Worm (Caenorhabditis elegans) whole organism, midembryonic: Measurements from ENCODE around the gene rbg-1.

ENCODE experiments used
- T22C8.4 ChIP-seq: fragments of 200-800 bp; sonication (Bioruptor generic); IDR thresholded peaks from 2 replicates; pipeline ENCODE4 v1.3.6; 2022; ENCODE audit warnings: missing genetic modification characterization, missing compliant biosample characterization
- cog-1 ChIP-seq: sonication (generic microtip); optimal IDR thresholded peaks from 2 replicates; lab custom pipeline; 2016; ENCODE audit warnings: missing genetic modification characterization, missing compliant biosample characterization
- flt-1 ChIP-seq: fragments of 200-800 bp; sonication (Bioruptor generic); IDR thresholded peaks from 2 replicates; pipeline ENCODE4 v1.3.6; 2022; ENCODE audit warnings: missing genetic modification characterization, missing compliant biosample characterization
- klf-2 ChIP-seq: fragments of 200-800 bp; sonication (Bioruptor generic); conservative IDR thresholded peaks from 2 replicates; pipeline ENCODE4 v1.3.6; 2022; ENCODE audit warnings: missing genetic modification reagents, missing genetic modification characterization, missing compliant biosample characterization
- med-1 ChIP-seq: sonication (generic microtip); optimal IDR thresholded peaks from 2 replicates; lab custom pipeline; 2017; ENCODE audit warnings: missing genetic modification characterization, mild to moderate bottlenecking, missing compliant biosample characterization, antibody characterized with exemption, missing genetic modification reagents; ENCODE audit not compliant: insufficient read depth
- ref-1 ChIP-seq: fragments of 200-800 bp; sonication (Bioruptor generic); conservative IDR thresholded peaks from 2 replicates; pipeline ENCODE4 v1.3.6; 2022; ENCODE audit warnings: missing genetic modification reagents, missing genetic modification characterization, missing compliant biosample characterization
- tab-1 ChIP-seq: fragments of 200-800 bp; sonication (Bioruptor generic); IDR thresholded peaks from 2 replicates; pipeline ENCODE4 v1.3.6; 2022; ENCODE audit warnings: missing genetic modification characterization, missing compliant biosample characterization
- ztf-23 ChIP-seq: fragments of 200-800 bp; sonication (Bioruptor generic); IDR thresholded peaks from 2 replicates; pipeline ENCODE4 v1.3.6; 2022; ENCODE audit warnings: missing genetic modification reagents, missing genetic modification characterization, missing compliant biosample characterization
- ztf-29 ChIP-seq: fragments of 200-800 bp; sonication (Bioruptor generic); IDR thresholded peaks from 2 replicates; pipeline ENCODE4 v1.3.6; 2022; ENCODE audit warnings: missing genetic modification reagents, missing genetic modification characterization, missing compliant biosample characterization

rbg-1 gene

DNA sequence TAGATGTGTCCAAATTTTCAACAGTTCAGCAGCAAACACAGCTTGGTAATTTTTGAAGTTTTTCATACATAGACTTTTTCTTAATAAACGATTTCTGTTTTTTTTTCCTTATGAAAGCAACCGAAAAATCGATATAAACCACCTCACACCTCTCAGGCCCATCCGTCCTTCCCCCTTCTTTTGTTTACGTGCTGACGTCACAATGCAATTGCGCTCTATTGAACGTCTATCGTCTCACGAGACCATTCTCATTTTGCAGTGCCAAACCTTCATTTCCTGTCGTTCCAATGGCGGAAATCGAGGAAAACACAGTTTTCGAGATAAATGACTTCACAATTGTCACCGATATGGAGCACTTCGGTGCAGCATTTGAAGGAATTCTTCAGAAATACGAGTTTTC is at the start of gene rbg-1:
rbg-1 (plus strand) TSS at position 260 of the 400 bp plus-strand sequence.
- TF ChIP-seq cog-1 (tag; lab: Kevin White, UChicago) (no peak), ztf-23 (GFP tag; lab: Robert Waterston, UW) (no peak), T22C8.4 (GFP tag; lab: Robert Waterston, UW) (peak; percentile 75), ref-1 (GFP tag; lab: Robert Waterston, UW) (no peak), flt-1 (peak; percentile 25; the same call in 1 of the 2 replicates), ztf-29 (no peak), klf-2 (GFP tag; lab: Robert Waterston, UW) (no peak), med-1 (no peak), tab-1 (GFP tag; lab: Robert Waterston, UW) (no peak)

DNA sequence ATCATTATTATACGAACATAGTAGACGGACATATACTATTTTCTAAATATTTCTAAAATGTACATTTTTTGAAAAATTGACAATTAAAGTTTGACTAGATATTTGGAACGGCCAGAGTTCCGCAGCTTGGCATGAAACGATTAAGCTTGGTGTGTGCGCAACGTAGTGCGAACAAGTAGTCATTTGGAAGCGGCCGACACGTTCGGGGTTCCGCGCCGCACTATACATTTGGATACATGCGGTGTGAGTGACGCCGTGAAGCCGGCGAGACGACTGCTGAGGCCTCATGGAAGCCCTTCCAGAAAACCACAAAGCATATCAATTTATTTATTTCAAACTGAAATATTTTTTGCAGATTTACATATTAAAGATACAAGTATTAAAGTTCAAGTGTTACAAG is 45.1 kb upstream of the rbg-1 start:
- TF ChIP-seq cog-1 (tag; lab: Kevin White, UChicago) (no peak), med-1 (no peak), tab-1 (GFP tag; lab: Robert Waterston, UW) (no peak), T22C8.4 (GFP tag; lab: Robert Waterston, UW) (no peak), flt-1 (no peak), ztf-23 (GFP tag; lab: Robert Waterston, UW) (no peak), ztf-29 (no peak), ref-1 (GFP tag; lab: Robert Waterston, UW) (no peak), klf-2 (GFP tag; lab: Robert Waterston, UW) (no peak)

DNA sequence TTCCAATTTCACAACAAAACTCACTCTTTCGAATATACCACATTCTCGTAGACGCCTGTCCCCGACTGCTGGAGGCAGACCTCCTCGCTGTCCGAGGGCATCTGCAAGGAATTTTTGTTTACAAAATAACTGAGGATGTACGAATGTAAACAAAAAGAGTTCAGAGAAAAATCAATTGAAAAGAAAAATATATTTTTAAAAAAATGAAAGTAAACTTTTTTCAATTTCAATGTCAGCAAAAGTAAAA is 37.2 kb upstream of the rbg-1 start, which contains the start of gene mrp-5:
mrp-5 (minus strand) TSS at position 101 of the 247 bp plus-strand sequence.
- TF ChIP-seq ref-1 (GFP tag; lab: Robert Waterston, UW) (no peak), tab-1 (GFP tag; lab: Robert Waterston, UW) (no peak), med-1 (no peak), cog-1 (tag; lab: Kevin White, UChicago) (no peak), flt-1 (no peak), ztf-29 (no peak), ztf-23 (GFP tag; lab: Robert Waterston, UW) (no peak)

DNA sequence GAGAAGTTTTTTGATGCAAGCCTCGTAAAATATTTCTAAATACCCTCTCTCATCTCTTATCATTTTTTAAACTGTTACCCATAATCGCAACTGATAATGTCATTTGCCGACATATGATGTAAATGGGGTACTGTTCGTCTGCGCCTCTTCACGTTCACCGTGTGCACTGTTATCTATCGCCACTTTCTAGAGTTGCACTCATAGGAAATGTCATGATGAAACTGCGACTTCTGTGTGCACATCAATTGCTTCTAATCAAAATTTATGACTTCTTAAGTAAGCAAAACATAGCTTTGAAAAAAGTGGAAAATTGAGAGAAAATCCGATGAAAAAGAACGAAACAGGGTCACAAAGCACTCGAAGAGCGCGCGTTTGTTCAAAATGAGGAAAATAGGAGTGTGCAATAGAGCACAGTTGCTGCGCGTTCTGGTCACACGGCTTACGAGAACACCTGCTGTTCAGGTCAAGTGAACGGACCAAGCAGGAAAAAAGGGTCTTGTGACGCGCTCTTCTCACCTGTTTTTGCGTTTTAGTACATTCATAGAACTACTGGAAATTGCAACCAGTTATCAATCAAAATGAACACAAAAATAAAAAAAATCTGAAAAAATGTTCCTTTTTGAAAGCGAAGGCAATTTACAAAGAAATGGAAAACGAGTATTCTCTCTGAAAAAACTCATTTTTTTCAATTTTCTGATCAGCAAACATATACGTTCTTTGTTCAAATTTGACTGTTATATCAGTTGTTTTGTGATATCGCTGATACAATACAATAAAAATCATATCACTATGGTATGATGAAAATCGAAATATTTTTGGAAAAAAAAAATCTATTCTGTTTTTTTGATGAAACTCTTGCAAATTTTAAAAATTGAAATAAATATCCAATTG is 36.6 kb upstream of the rbg-1 start:
- TF ChIP-seq klf-2 (GFP tag; lab: Robert Waterston, UW) (no peak), med-1 (no peak), ztf-29 (0 out of 2 replicates have a peak, but pooled peaks have one; percentile 12), cog-1 (tag; lab: Kevin White, UChicago) (no peak), T22C8.4 (GFP tag; lab: Robert Waterston, UW) (no peak), ref-1 (GFP tag; lab: Robert Waterston, UW) (no peak)

DNA sequence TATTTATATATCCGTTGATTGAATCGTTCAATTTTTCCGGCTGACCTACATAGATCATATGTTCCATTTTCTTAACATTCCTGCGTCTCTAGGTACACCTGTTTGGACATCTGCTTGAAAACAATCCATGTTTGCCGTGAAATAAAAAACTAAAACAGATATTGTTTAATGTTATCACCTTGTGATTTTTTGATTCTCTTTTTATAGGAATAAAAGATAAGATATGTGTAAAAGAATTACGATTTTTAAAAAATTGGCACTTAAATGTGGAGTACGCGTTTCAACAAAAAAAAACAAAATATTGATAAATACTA is 36.0 kb upstream of the rbg-1 start:
- TF ChIP-seq ztf-23 (GFP tag; lab: Robert Waterston, UW) (no peak), med-1 (no peak), flt-1 (no peak), T22C8.4 (GFP tag; lab: Robert Waterston, UW) (no peak), klf-2 (GFP tag; lab: Robert Waterston, UW) (no peak), cog-1 (tag; lab: Kevin White, UChicago) (no peak)

DNA sequence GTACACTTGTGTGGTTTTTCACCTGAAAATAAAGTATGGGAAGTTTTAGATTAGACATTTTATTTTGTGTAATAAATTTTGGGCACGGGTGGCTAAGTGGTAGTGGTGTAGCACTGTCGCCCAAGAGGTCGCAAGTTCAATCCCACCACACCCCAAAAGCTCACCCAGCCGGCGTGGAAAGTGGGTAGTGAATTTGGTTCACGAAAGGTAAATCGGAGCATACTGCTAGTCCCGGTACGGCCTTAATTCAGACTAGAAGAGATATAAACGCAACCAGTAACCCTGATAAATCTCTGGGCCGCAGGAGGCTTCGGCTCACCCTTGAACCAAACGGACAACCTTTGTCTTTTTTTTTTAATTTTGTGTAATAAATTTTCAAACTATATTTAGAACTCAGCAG is 31.5 kb upstream of the rbg-1 start:
- TF ChIP-seq med-1: no peak
- TF ChIP-seq ztf-29: no peak
- no peak for TF ChIP-seq cog-1 (tag; lab: Kevin White, UChicago)
- no peak for TF ChIP-seq flt-1
- no peak for TF ChIP-seq tab-1 (GFP tag; lab: Robert Waterston, UW)
- TF ChIP-seq ref-1 (GFP tag; lab: Robert Waterston, UW): no peak
- TF ChIP-seq klf-2 (GFP tag; lab: Robert Waterston, UW): no peak
- TF ChIP-seq ztf-23 (GFP tag; lab: Robert Waterston, UW): no peak
- no peak for TF ChIP-seq T22C8.4 (GFP tag; lab: Robert Waterston, UW)

DNA sequence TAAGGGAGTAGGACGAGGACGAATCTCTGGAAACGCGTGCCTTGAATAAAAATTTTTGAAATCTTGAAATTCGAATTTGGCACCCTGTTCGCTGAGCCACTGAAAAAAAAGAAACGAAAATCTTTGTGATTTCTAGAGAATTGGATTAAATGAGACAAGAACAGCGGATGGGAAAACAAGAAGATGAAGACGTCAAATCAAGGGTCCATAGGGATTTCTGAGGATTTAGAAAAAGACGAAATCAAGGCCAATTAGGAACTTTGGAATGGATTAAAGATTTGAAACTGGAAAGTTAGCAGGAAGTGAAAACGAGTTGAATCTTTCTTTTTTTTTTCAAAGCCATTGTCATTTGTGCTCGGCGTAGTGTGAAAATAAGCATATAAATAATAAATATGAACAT is 28.8 kb upstream of the rbg-1 start, which contains the start of gene pag-3:
pag-3 (minus strand) TSS at position 101 of the 400 bp plus-strand sequence.
- TF ChIP-seq med-1 (no peak), ztf-23 (GFP tag; lab: Robert Waterston, UW) (no peak), tab-1 (GFP tag; lab: Robert Waterston, UW) (no peak), ref-1 (GFP tag; lab: Robert Waterston, UW) (no peak), flt-1 (no peak), klf-2 (GFP tag; lab: Robert Waterston, UW) (no peak), T22C8.4 (GFP tag; lab: Robert Waterston, UW) (no peak), ztf-29 (no peak), cog-1 (tag; lab: Kevin White, UChicago) (no peak)

DNA sequence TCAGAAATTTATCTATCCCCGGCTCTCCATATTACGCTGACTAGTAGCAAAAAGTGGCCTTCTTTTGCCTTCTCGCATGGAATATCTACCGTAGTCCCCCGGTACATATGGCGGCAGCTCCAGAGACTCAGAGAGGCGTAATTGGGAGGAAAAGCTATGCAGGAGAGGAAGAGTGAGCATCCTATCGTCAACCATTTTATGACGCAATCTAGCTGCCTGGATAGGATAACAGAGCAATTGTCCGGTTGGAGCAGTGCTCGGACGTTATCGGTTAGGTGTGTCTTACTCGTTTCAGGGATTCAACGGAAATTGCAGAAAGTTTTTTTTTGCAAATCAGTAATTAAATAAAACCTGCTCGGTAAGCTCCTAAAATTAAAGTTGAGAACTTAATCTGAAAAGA is 26.2 kb upstream of the rbg-1 start:
- TF ChIP-seq klf-2 (GFP tag; lab: Robert Waterston, UW) (no peak), T22C8.4 (GFP tag; lab: Robert Waterston, UW) (no peak), tab-1 (GFP tag; lab: Robert Waterston, UW) (no peak), cog-1 (tag; lab: Kevin White, UChicago) (no peak), flt-1 (no peak), ztf-23 (GFP tag; lab: Robert Waterston, UW) (no peak), ref-1 (GFP tag; lab: Robert Waterston, UW) (no peak), med-1 (no peak), ztf-29 (no peak)

DNA sequence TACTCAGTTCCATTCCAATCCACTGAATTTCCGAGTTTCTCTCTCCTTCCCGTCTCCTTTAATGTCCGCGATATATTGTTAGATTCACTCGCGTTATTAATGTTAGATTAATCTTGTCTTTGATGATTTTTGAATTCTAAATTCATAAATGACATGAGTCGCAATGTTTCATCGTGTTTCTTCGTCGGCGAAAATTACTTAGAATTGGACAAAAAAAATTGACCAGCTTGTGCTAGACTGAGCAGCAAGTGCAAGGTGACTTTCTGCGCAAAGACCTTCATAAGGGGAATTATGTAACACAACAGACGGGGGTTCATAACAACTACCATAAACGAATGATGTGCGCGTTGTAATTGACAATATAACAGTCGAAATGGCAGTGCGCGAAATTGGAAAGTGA is 24.9 kb upstream of the rbg-1 start:
- TF ChIP-seq T22C8.4 (GFP tag; lab: Robert Waterston, UW) (no peak), ztf-23 (GFP tag; lab: Robert Waterston, UW) (no peak), med-1 (no peak), flt-1 (no peak), ref-1 (GFP tag; lab: Robert Waterston, UW) (no peak), ztf-29 (no peak), tab-1 (GFP tag; lab: Robert Waterston, UW) (no peak), cog-1 (tag; lab: Kevin White, UChicago) (no peak), klf-2 (GFP tag; lab: Robert Waterston, UW) (no peak)
